Fruit fly (Drosophila melanogaster) whole organism, wandering third instar larva: Measurements from ENCODE around the gene Trim9.

ENCODE experiments used
- CG32264 ChIP-seq: fragments of 200-800 bp; sonication (Bioruptor generic); optimal IDR thresholded peaks from 2 replicates; lab custom pipeline; 2016; ENCODE audit warnings: missing biosample characterization, missing genetic modification characterization
- Dfd ChIP-seq: fragments of >200 bp; optimal IDR thresholded peaks from 2 replicates; lab custom pipeline; 2017; ENCODE audit warnings: missing biosample characterization, missing genetic modification characterization
- Dif ChIP-seq: fragments of 200-275, 200-300 bp; sonication (Bioruptor generic); optimal IDR thresholded peaks from 2 replicates; lab custom pipeline; 2018; ENCODE audit warnings: missing biosample characterization, missing genetic modification characterization; ENCODE audit not compliant: partially characterized antibody
- HLH106 ChIP-seq: fragments of 200-800 bp; optimal IDR thresholded peaks from 3 replicates; lab custom pipeline; 2019; ENCODE audit warnings: missing biosample characterization, mild to moderate bottlenecking, missing genetic modification characterization, moderate library complexity
- Mio ChIP-seq: sonication (Bioruptor generic); optimal IDR thresholded peaks from 2 replicates; lab custom pipeline; 2016; ENCODE audit warnings: missing biosample characterization, missing genetic modification characterization
- N ChIP-seq: fragments of >200 bp; optimal IDR thresholded peaks from 2 replicates; lab custom pipeline; 2018; ENCODE audit warnings: missing biosample characterization, missing external identifiers, missing genetic modification characterization
- br ChIP-seq: fragments of 200-800 bp; sonication (Bioruptor generic); optimal IDR thresholded peaks from 2 replicates; lab custom pipeline; 2016; ENCODE audit warnings: missing biosample characterization, missing genetic modification characterization
- h ChIP-seq: fragments of 200-800 bp; sonication (Bioruptor generic); optimal IDR thresholded peaks from 3 replicates; lab custom pipeline; 2016; ENCODE audit warnings: missing biosample characterization, mild to moderate bottlenecking, missing genetic modification characterization
- pan ChIP-seq: fragments of >200 bp; optimal IDR thresholded peaks from 2 replicates; lab custom pipeline; 2017
- psq ChIP-seq: fragments of 200-800 bp; sonication (Bioruptor generic); optimal IDR thresholded peaks from 3 replicates; lab custom pipeline; 2017; ENCODE audit warnings: missing biosample characterization, mild to moderate bottlenecking, missing genetic modification characterization, moderate library complexity
- sage ChIP-seq: fragments of 200-800 bp; sonication (Bioruptor generic); optimal IDR thresholded peaks from 2 replicates; lab custom pipeline; 2016; ENCODE audit warnings: missing biosample characterization, mild to moderate bottlenecking, missing genetic modification characterization
- sv ChIP-seq: fragments of 200-800 bp; sonication (Bioruptor generic); optimal IDR thresholded peaks from 3 replicates; lab custom pipeline; 2016; ENCODE audit warnings: missing biosample characterization, missing genetic modification characterization

DNA sequence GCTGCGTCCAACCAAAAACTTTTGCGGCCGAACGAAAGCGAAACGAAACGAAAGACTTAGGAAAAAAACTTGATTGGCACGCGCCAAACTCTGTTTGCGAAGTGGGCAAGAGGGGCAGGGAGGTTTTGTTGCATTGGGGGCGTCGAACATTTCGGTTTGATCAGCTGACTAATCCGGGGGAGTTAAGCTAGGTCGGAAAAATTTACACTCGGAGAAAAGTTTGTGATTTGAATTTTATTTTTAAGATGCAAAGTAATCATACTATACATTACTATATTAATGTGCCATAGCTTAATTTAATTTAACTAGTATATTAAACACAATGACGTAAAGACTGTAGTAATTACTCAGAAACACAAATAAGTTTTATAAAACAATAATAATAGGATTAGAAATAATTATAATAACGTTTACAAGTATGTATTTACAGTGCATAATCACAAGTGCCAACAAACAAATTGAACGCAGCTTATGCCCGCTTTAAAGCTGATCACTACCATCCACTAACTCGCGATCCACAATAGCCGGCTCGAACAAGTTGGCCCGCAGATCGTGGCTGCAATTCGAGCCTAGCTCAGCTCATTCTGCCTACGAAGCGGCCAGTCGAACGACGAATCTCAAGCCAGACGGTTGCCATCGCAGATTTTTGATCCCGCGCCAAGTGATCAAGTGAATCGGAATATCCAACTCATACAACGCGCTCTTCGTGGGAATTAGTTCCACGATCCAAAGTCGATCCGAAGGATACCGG lies 117.0 kb downstream of the Trim9 start, which contains the start of gene CG31871:
- no peak for TF ChIP-seq Dfd (GFP tag; lab: Kevin White, UChicago)
- TF ChIP-seq br = no peak
- no peak for TF ChIP-seq sv (GFP tag; lab: Kevin White, UChicago)
- no peak for TF ChIP-seq Dif (GFP tag; lab: Kevin White, UChicago)
- TF ChIP-seq psq = peak; percentile 20
- TF ChIP-seq pan (lab: Kevin White, UChicago) = no peak
- no peak for TF ChIP-seq sage (GFP tag; lab: Kevin White, UChicago)
- no peak for TF ChIP-seq CG32264 (GFP tag; lab: Kevin White, UChicago)
- peak; percentile 69 for TF ChIP-seq h
- no peak for TF ChIP-seq N
- no peak for TF ChIP-seq Mio (GFP tag; lab: Kevin White, UChicago)
- TF ChIP-seq HLH106 (tag; lab: Kevin White, UChicago) = no peak
